Worm (Caenorhabditis elegans): ENCODE measurements around the gene ulp-1.

DNA sequence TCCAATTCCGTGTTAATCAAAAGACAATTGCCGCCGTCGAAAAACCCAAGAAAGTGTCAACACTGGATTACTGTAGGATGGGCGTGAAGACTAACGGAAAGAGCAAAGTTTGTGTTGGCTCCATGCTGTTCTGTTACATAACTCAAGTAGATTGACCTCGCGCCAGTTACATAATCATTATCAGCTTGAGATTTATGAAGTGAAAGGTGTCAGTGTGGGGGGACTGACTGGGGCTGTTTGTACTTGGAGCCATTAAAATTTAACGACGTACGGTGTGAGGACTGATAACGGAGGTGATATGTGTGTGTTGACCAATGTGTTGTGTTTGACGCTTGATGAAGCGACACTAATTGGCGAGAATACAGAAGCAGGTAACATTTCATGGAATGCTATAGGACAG is 22.9 kb downstream of the ulp-1 start:
- no peak for TF ChIP-seq hlh-6 (tag; optimal IDR thresholded peaks at IDR 0.05)
- no peak for TF ChIP-seq dve-1 (tag; optimal IDR thresholded peaks at IDR 0.05)

Measured in whole organism, late embryonic.